Fruit fly (Drosophila melanogaster) whole organism, pupa: ENCODE measurements around the gene Or7a.

ENCODE experiments used
- CG10348 ChIP-seq: fragments of 200-800 bp; sonication (Bioruptor generic); IDR thresholded peaks from 2 replicates; pipeline ENCODE4 v1.3.6; 2022; ENCODE audit warnings: missing biosample characterization, missing genetic modification characterization
- CG12605 ChIP-seq: fragments of 200-800 bp; sonication (Bioruptor generic); IDR thresholded peaks from 2 replicates; pipeline ENCODE4 v1.3.6; 2022; ENCODE audit warnings: missing biosample characterization, missing genetic modification characterization
- CG13204 ChIP-seq: fragments of 200-800 bp; sonication (Bioruptor generic); optimal IDR thresholded peaks from 2 replicates; lab custom pipeline; 2018; ENCODE audit warnings: missing biosample characterization, mild to moderate bottlenecking, missing genetic modification characterization, moderate library complexity
- CG14655 ChIP-seq: fragments of 200-800 bp; sonication (Bioruptor generic); optimal IDR thresholded peaks from 3 replicates; lab custom pipeline; 2017; ENCODE audit warnings: mild to moderate bottlenecking, missing biosample characterization, missing genetic modification reagents, missing genetic modification characterization
- CG15710 ChIP-seq: fragments of 200-800 bp; sonication (Bioruptor generic); optimal IDR thresholded peaks from 2 replicates; lab custom pipeline; 2018; ENCODE audit warnings: missing biosample characterization, mild to moderate bottlenecking, missing genetic modification characterization, moderate library complexity
- CG17806 ChIP-seq: fragments of 200-800 bp; sonication (Bioruptor generic); optimal IDR thresholded peaks from 2 replicates; lab custom pipeline; 2018; ENCODE audit warnings: missing biosample characterization, mild to moderate bottlenecking, missing genetic modification characterization, moderate library complexity
- CG32121 ChIP-seq: fragments of 200-800 bp; sonication (Bioruptor generic); IDR thresholded peaks from 2 replicates; pipeline ENCODE4 v1.3.6; 2022; ENCODE audit warnings: missing biosample characterization, missing genetic modification characterization
- CG34367 ChIP-seq: fragments of 200-800 bp; sonication (Bioruptor generic); optimal IDR thresholded peaks from 2 replicates; lab custom pipeline; 2018; ENCODE audit warnings: missing biosample characterization, mild to moderate bottlenecking, missing genetic modification characterization
- CG4496 ChIP-seq: fragments of 200-800 bp; sonication (Bioruptor generic); IDR thresholded peaks from 3 replicates; pipeline ENCODE4 v1.3.6; 2022; ENCODE audit warnings: missing biosample characterization, missing genetic modification characterization
- CG8159 ChIP-seq: fragments of 200-800 bp; sonication (Bioruptor generic); optimal IDR thresholded peaks from 3 replicates; lab custom pipeline; 2018; ENCODE audit warnings: missing biosample characterization, mild to moderate bottlenecking, missing genetic modification characterization, moderate library complexity
- CG8301 ChIP-seq: fragments of 200-800 bp; sonication (Bioruptor generic); optimal IDR thresholded peaks from 2 replicates; lab custom pipeline; 2018; ENCODE audit warnings: missing biosample characterization, mild to moderate bottlenecking, missing genetic modification characterization
- CG9948 ChIP-seq: fragments of 200-800 bp; sonication (Bioruptor generic); optimal IDR thresholded peaks from 2 replicates; lab custom pipeline; 2018; ENCODE audit warnings: missing biosample characterization, mild to moderate bottlenecking, missing genetic modification characterization, moderate library complexity
- D1 ChIP-seq: fragments of 200-800 bp; sonication (Bioruptor generic); optimal IDR thresholded peaks from 2 replicates; lab custom pipeline; 2018; ENCODE audit warnings: missing biosample characterization, mild to moderate bottlenecking, missing genetic modification characterization, moderate library complexity
- EcR ChIP-seq: fragments of 200-800 bp; sonication (Bioruptor generic); optimal IDR thresholded peaks from 3 replicates; lab custom pipeline; 2019; ENCODE audit warnings: missing biosample characterization, missing genetic modification characterization, mild to moderate bottlenecking, moderate library complexity, missing genetic modification reagents
- Ets98B ChIP-seq: fragments of 200-800 bp; sonication (Bioruptor generic); IDR thresholded peaks from 2 replicates; pipeline ENCODE4 v1.3.6; 2022; ENCODE audit warnings: missing biosample characterization, missing genetic modification characterization
- Pif1A ChIP-seq: fragments of 200-800 bp; sonication (Bioruptor generic); optimal IDR thresholded peaks from 3 replicates; lab custom pipeline; 2016; ENCODE audit warnings: missing biosample characterization, missing genetic modification characterization
- Pif1B ChIP-seq: fragments of 200-800 bp; sonication (Bioruptor generic); optimal IDR thresholded peaks from 3 replicates; lab custom pipeline; 2016; ENCODE audit warnings: missing biosample characterization, missing genetic modification characterization
- Snoo ChIP-seq: fragments of 200-800 bp; sonication (Bioruptor generic); optimal IDR thresholded peaks from 3 replicates; lab custom pipeline; 2017; ENCODE audit warnings: missing biosample characterization, mild to moderate bottlenecking, missing genetic modification characterization, inconsistent platforms
- fd96Ca ChIP-seq: fragments of 200-800 bp; sonication (Bioruptor generic); IDR thresholded peaks from 3 replicates; pipeline ENCODE4 v1.3.6; 2022; ENCODE audit warnings: missing biosample characterization, missing genetic modification characterization
- gl ChIP-seq: fragments of 200-800 bp; sonication (Bioruptor generic); optimal IDR thresholded peaks from 2 replicates; lab custom pipeline; 2018; ENCODE audit warnings: missing biosample characterization, mild to moderate bottlenecking, missing genetic modification characterization
- rn ChIP-seq: fragments of 200-800 bp; sonication (Bioruptor generic); IDR thresholded peaks from 2 replicates; pipeline ENCODE4 v1.3.6; 2022; ENCODE audit warnings: missing biosample characterization, missing genetic modification characterization

Or7a gene

dm6 chrX:8170166-8170565 lies 4.7 kb upstream of the Or7a start, which contains the start of gene CG2278:
Gene CG2278 (minus strand): TSS chrX:8170266.
- TF ChIP-seq CG17806 (tag; lab: Kevin White, UChicago) (no peak), CG8159 (tag; lab: Kevin White, UChicago) (no peak), CG10348 (GFP tag; lab: Robert Waterston, UW) (no peak), CG32121 (GFP tag; lab: Robert Waterston, UW) (no peak), Ets98B (GFP tag; lab: Robert Waterston, UW) (no peak), CG15710 (tag; lab: Kevin White, UChicago) (no peak), fd96Ca (GFP tag; lab: Robert Waterston, UW) (no peak), gl (tag; lab: Kevin White, UChicago) (no peak), CG13204 (GFP tag; lab: Kevin White, UChicago) (no peak), Pif1B (GFP tag; lab: Kevin White, UChicago) (no peak)

dm6 chrX:8163452-8163851 lies 2.1 kb downstream of the Or7a start:
- TF ChIP-seq CG8301 (peak; percentile 78), Ets98B (GFP tag; lab: Robert Waterston, UW) (peak; percentile 25; the same call in 1 of the 2 replicates), CG4496 (GFP tag; lab: Robert Waterston, UW) (peak; percentile 69), fd96Ca (GFP tag; lab: Robert Waterston, UW) (no peak), CG8159 (tag; lab: Kevin White, UChicago) (no peak), CG14655 (peak; percentile 73), Pif1B (GFP tag; lab: Kevin White, UChicago) (no peak), CG12605 (0 out of 2 replicates have a peak, but pooled peaks have one; percentile 12)

dm6 chrX:8162692-8163091 lies 2.8 kb downstream of the Or7a start, which contains the start of gene CG10761:
Gene CG10761 (minus strand): TSS chrX:8162792.
- TF ChIP-seq CG17806 (tag; lab: Kevin White, UChicago) (no peak), Pif1A (GFP tag; lab: Kevin White, UChicago) (no peak), CG8159 (tag; lab: Kevin White, UChicago) (no peak), CG10348 (GFP tag; lab: Robert Waterston, UW) (no peak), CG4496 (GFP tag; lab: Robert Waterston, UW) (no peak), Snoo (tag; lab: Kevin White, UChicago) (no peak), CG34367 (tag; lab: Kevin White, UChicago) (no peak), rn (no peak), Ets98B (GFP tag; lab: Robert Waterston, UW) (no peak), CG9948 (tag; lab: Kevin White, UChicago) (no peak), CG12605 (no peak), D1 (tag; lab: Kevin White, UChicago) (no peak)

- TF ChIP-seq CG15710 (tag; lab: Kevin White, UChicago) (no peak), CG10348 (GFP tag; lab: Robert Waterston, UW) (no peak), CG9948 (tag; lab: Kevin White, UChicago) (no peak), fd96Ca (GFP tag; lab: Robert Waterston, UW) (no peak), rn (no peak)
Measured at dm6 chrX:8159754-8160153, 5.8 kb downstream of the Or7a start, which contains the start of gene CG15337. Gene CG15337 (plus strand): TSS chrX:8160054.

- TF ChIP-seq CG14655: peak; percentile 50
- TF ChIP-seq Snoo (tag; lab: Kevin White, UChicago): peak; percentile 5
- no peak for TF ChIP-seq EcR
- peak; percentile 43; the same call in 1 of the 3 replicates for TF ChIP-seq CG4496 (GFP tag; lab: Robert Waterston, UW)
- no peak for TF ChIP-seq rn
- TF ChIP-seq CG13204 (GFP tag; lab: Kevin White, UChicago): peak; percentile 68
- peak; percentile 25; the same call in 1 of the 2 replicates for TF ChIP-seq CG32121 (GFP tag; lab: Robert Waterston, UW)
- peak; percentile 28 for TF ChIP-seq CG8159 (tag; lab: Kevin White, UChicago)
- no peak for TF ChIP-seq CG15710 (tag; lab: Kevin White, UChicago)
- TF ChIP-seq fd96Ca (GFP tag; lab: Robert Waterston, UW): 0 out of 3 replicates have a peak, but pooled peaks have one; percentile 19
- peak; percentile 88 for TF ChIP-seq gl (tag; lab: Kevin White, UChicago)
- TF ChIP-seq CG9948 (tag; lab: Kevin White, UChicago): no peak
- peak; percentile 26 for TF ChIP-seq CG34367 (tag; lab: Kevin White, UChicago)
- peak; percentile 18 for TF ChIP-seq CG8301
- TF ChIP-seq CG12605: peak; percentile 72
- peak; percentile 29; the same call in 1 of the 2 replicates for TF ChIP-seq Ets98B (GFP tag; lab: Robert Waterston, UW)
Measured at dm6 chrX:8158942-8159472, 6.5 kb downstream of the Or7a start.

dm6 chrX:8157294-8157693 lies 8.2 kb downstream of the Or7a start, which contains the start of the genes Traf6 and GIIIspla2:
Gene Traf6 (minus strand): TSS chrX:8157386.
Gene GIIIspla2 (plus strand): TSS chrX:8157628.
- TF ChIP-seq CG32121 (GFP tag; lab: Robert Waterston, UW) (peak; percentile 60), Pif1A (GFP tag; lab: Kevin White, UChicago) (no peak), CG9948 (tag; lab: Kevin White, UChicago) (peak; percentile 65), CG15710 (tag; lab: Kevin White, UChicago) (peak; percentile 78), CG13204 (GFP tag; lab: Kevin White, UChicago) (no peak), CG12605 (no peak), fd96Ca (GFP tag; lab: Robert Waterston, UW) (peak; percentile 83; the same call in 2 of the 3 replicates), EcR (no peak), Ets98B (GFP tag; lab: Robert Waterston, UW) (peak; percentile 72), CG10348 (GFP tag; lab: Robert Waterston, UW) (no peak), CG17806 (tag; lab: Kevin White, UChicago) (peak; percentile 52), rn (peak; percentile 71), CG14655 (no peak), CG8301 (peak; percentile 70), Pif1B (GFP tag; lab: Kevin White, UChicago) (no peak), Snoo (tag; lab: Kevin White, UChicago) (peak; percentile 63), D1 (tag; lab: Kevin White, UChicago) (no peak), gl (tag; lab: Kevin White, UChicago) (no peak), CG8159 (tag; lab: Kevin White, UChicago) (peak; percentile 71), CG34367 (tag; lab: Kevin White, UChicago) (peak; percentile 53), CG4496 (GFP tag; lab: Robert Waterston, UW) (peak; percentile 79)
- TF ChIP-seq, all 21 proteins: peak for 12
